Fruit fly (Drosophila melanogaster): ENCODE results near the gene CG10237.

Gene CG10237

DNA sequence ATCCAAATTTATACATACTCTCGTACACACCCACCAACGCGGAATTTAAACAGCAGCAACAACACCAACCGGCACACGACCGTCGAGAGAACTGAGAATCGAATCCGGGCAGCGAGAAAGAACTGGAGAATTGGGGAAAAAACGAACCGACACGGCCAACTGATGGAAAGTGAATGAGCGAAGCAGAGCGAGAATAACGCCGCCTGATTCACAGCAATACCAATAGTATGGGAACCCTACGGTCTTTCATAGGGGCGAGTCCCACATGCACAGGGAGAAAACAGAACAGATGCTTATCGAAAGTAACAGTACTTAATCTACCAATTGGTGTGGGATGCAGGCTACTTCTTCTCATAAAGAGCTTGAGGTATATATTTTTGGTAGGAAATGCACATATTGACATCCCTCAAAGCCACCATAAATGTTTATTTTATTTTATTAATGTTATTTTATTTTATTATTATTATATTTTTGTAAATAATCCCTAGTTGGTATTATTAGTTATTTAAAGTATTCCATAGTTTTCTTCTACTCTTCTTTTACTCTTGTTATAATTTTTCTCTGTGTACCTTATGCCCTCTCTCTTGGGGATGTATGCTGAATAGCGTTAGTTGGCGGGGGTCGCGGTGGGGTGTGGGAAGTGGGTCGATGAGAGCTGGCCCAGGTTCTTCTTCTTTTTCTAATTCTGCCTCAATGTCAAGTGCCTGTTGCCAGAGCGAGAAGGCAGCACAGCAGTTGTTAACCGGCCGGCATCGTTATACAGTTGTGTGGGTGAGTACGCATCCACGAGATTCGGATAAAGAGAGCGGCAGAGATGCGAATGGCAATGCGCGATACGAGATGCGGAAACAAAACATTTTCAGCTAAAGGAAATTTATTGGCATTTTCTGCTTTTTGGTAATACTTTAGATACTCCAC lies 44.0 kb downstream of the CG10237 start, which contains the start of gene CG17544 (continued):
- TF ChIP-seq YL-1 (GFP tag; optimal IDR thresholded peaks at IDR 0.05) (peak; percentile 31), CG31441 (GFP tag; IDR thresholded peaks at IDR 0.05) (peak; percentile 75), her (GFP tag; optimal IDR thresholded peaks at IDR 0.05) (no peak), Taf1 (GFP tag; IDR thresholded peaks at IDR 0.05) (peak; percentile 9; the same call in 1 of the 2 replicates), CG15696 (tag; optimal IDR thresholded peaks at IDR 0.05) (peak; percentile 71), chm (GFP tag; IDR thresholded peaks at IDR 0.05) (peak; percentile 66), CG1647 (GFP tag; optimal IDR thresholded peaks at IDR 0.05) (no peak), Hr51 (GFP tag; optimal IDR thresholded peaks at IDR 0.05) (peak; percentile 36 to 83), Dbx (GFP tag; IDR thresholded peaks at IDR 0.05) (peak; percentile 76; the same call in 1 of the 3 replicates), CHES-1-like (GFP tag; optimal IDR thresholded peaks at IDR 0.05) (peak; percentile 30), CG13894 (tag; optimal IDR thresholded peaks at IDR 0.05) (peak; percentile 84), kni (GFP tag; optimal IDR thresholded peaks at IDR 0.05) (peak; percentile 61), crp (GFP tag; optimal IDR thresholded peaks at IDR 0.05) (peak in 1 of 2 experiments; percentile 34), Atf6 (GFP tag; IDR thresholded peaks at IDR 0.05) (peak; percentile 57), Vsx1 (GFP tag; optimal IDR thresholded peaks at IDR 0.05) (peak; percentile 53), CG4820 (GFP tag; optimal IDR thresholded peaks at IDR 0.05) (peak; percentile 52), Usf (GFP tag; optimal IDR thresholded peaks at IDR 0.05) (peak; percentile 66), knrl (GFP tag; IDR thresholded peaks at IDR 0.05; ENCODE audit: partially characterized antibody) (no peak), CG10565 (GFP tag; optimal IDR thresholded peaks at IDR 0.05) (no peak), cg (GFP tag; optimal IDR thresholded peaks at IDR 0.05) (peak; percentile 90), CG5953 (GFP tag; IDR thresholded peaks at IDR 0.05) (no peak; the same call in 1 of the 2 replicates), gfzf (GFP tag; optimal IDR thresholded peaks at IDR 0.05) (no peak), CG2875 (GFP tag; optimal IDR thresholded peaks at IDR 0.05) (peak; percentile 50), CG18619 (GFP tag; optimal IDR thresholded peaks at IDR 0.05) (peak; percentile 87), en (GFP tag; optimal IDR thresholded peaks at IDR 0.05) (no peak), bsh (GFP tag; optimal IDR thresholded peaks at IDR 0.05) (peak; percentile 72 to 86)

DNA sequence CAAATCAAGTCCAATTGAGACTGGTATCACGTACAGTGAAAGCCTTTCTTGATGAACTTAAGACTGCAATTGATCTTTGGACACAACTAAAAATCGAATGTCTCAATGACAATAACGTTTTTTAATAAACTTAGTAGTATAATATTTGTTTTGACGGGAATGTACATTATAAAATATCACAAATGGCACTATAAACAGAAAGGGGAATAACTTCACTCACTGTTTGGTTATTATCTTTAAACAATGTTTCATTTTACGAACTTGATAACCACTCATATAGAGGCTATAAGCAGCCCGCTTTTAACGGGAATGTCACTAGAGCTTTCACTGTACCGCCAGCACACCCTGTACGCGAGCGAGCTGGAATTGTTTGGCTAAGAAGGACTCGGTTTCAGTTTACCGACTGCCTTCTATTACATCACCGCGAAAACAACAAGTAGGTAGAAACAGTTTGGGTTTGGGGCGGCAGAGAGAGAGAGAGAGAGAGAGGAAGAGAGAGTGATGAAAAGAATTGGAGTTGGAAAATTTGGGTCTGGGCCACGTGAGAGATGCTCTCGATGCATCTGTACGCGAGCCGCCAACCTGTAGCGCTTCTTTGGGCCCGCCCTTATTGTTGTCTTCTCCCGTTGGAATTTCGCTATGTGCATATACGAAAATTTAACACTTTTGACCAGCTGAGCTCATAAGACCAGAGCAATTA lies 44.8 kb downstream of the CG10237 start:
- no peak for TF ChIP-seq gfzf (GFP tag; optimal IDR thresholded peaks at IDR 0.05)
- no peak for TF ChIP-seq trh (GFP tag; optimal IDR thresholded peaks at IDR 0.05)
- no peak for TF ChIP-seq HLH54F (GFP tag; optimal IDR thresholded peaks at IDR 0.05)
- no peak for TF ChIP-seq zen2 (GFP tag; IDR thresholded peaks at IDR 0.05; ENCODE audit: partially characterized antibody)
- peak; percentile 64 for TF ChIP-seq CG11504 (tag; optimal IDR thresholded peaks at IDR 0.05)
- no peak for TF ChIP-seq CG11085 (GFP tag; IDR thresholded peaks at IDR 0.05)
- TF ChIP-seq Lhr (GFP tag; optimal IDR thresholded peaks at IDR 0.05): no peak
- no peak for TF ChIP-seq HmgD (GFP tag; optimal IDR thresholded peaks at IDR 0.05)
- no peak for TF ChIP-seq CG1602 (GFP tag; optimal IDR thresholded peaks at IDR 0.05)
- TF ChIP-seq CG11723 (GFP tag; optimal IDR thresholded peaks at IDR 0.05): no peak
- TF ChIP-seq Abd-B (GFP tag; optimal IDR thresholded peaks at IDR 0.05): no peak
- TF ChIP-seq CG15011 (GFP tag; optimal IDR thresholded peaks at IDR 0.05): peak; percentile 4
- no peak for TF ChIP-seq CG12071 (GFP tag; optimal IDR thresholded peaks at IDR 0.05)
- peak; percentile 17 for TF ChIP-seq Deaf1 (tag; optimal IDR thresholded peaks at IDR 0.05)
- TF ChIP-seq CG7357 (GFP tag; IDR thresholded peaks at IDR 0.05): no peak
- TF ChIP-seq tup (GFP tag; optimal IDR thresholded peaks at IDR 0.05): no peak
- TF ChIP-seq vvl (GFP tag; IDR thresholded peaks at IDR 0.05): 0 out of 2 replicates have a peak, but pooled peaks have one; percentile 15
- TF ChIP-seq az2 (GFP tag; optimal IDR thresholded peaks at IDR 0.05): peak; percentile 16
- TF ChIP-seq en (GFP tag; optimal IDR thresholded peaks at IDR 0.05): no peak
- TF ChIP-seq CG9797 (GFP tag; optimal IDR thresholded peaks at IDR 0.05): no peak
- peak; percentile 43; the same call in 2 of the 3 replicates for TF ChIP-seq dysf (GFP tag; IDR thresholded peaks at IDR 0.05)
- no peak for TF ChIP-seq Jarid2 (GFP tag; optimal IDR thresholded peaks at IDR 0.05)
- no peak for TF ChIP-seq Nf-YA (GFP tag; IDR thresholded peaks at IDR 0.05)
